Worm (Caenorhabditis elegans) whole organism, L4 larva: Measurements from ENCODE around the gene Y41C4A.6.

Experiments
- ces-1 ChIP-seq: fragments of 150-350 bp; sonication (generic microtip); optimal IDR thresholded peaks from 4 replicates; lab custom pipeline; 2014; ENCODE audit warnings: missing biosample characterization, missing genetic modification reagents, missing genetic modification characterization
- hlh-11 ChIP-seq: fragments of 200-800 bp; sonication (Bioruptor generic); optimal IDR thresholded peaks from 2 replicates; lab custom pipeline; 2018; ENCODE audit warnings: mild to moderate bottlenecking, missing genetic modification characterization, missing compliant biosample characterization
- nhr-76 ChIP-seq: fragments of 150-350 bp; optimal IDR thresholded peaks from 2 replicates; lab custom pipeline; 2014; ENCODE audit warnings: missing biosample characterization, missing genetic modification characterization
- unc-62 ChIP-seq, 3 experiments: fragments of 150-350 bp in 1 of 3; sonication (generic microtip); optimal IDR thresholded peaks in 2 of 3; peaks in 1 of 3; 1 replicate in 1 of 3; 2 replicates in 2 of 3; lab custom pipeline; 2014 to 2017; ENCODE audit warnings: missing biosample characterization in 3 of 3, missing genetic modification characterization in 3 of 3, missing genetic modification reagents in 3 of 3, missing genotype in 1 of 3

DNA sequence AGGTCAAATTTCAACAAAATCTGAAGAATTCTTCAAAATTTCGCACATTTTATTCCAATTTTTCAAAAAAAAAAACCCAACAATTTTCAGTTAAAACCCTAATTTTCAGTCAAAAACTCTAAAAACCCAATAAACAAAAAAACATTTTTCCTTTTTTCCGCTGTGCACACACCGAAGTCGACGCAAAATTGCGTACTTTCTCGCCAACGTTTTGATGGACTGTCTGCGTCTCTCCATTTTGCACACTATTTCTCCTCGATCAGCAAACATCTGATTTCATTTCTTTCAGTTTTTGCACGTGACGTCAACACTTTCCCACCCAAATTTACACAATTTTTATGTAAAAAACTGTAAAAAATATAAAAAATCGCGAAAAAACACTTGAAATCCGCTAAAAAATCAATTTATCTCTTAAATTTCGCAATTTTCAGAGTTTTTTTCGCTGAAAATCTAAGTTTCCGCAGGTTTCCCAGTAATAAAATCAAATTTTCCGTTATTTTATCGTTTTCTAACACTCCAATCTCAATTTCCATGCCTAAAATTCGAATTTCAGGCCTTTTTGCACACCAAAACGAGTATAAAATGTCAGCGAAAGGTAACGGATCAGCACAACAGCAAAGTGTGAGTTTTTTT lies 39.1 kb upstream of the Y41C4A.6 start, which contains the start of gene crh-1:
- TF ChIP-seq unc-62 (GFP tag; optimal IDR thresholded peaks at IDR 0.05 in 1 of 2; lab: Kevin White, UChicago) (peak in 1 of 2 experiments; percentile 10), unc-62 (tag; optimal IDR thresholded peaks at IDR 0.05; lab: Kevin White, UChicago) (no peak), ces-1 (GFP tag; lab: Kevin White, UChicago) (no peak), nhr-76 (no peak), hlh-11 (tag; lab: Kevin White, UChicago) (peak; percentile 97)
